Fruit fly (Drosophila melanogaster): ENCODE data around the gene caps.

dm6 chr3L:13223360-13224028, 5.0 kb upstream of the caps start:
- TF ChIP-seq CTCF (optimal IDR thresholded peaks at IDR 0.05) (no peak), CG8478 (optimal IDR thresholded peaks at IDR 0.05) (no peak)

Measured in S2 (cell line).